Fruit fly (Drosophila melanogaster) whole organism, embryonic: Measurements from ENCODE around the gene CG32713.

Source experiments
- Atf3 ChIP-seq: fragments of 200-800 bp; sonication (Bioruptor generic); optimal IDR thresholded peaks from 3 replicates; lab custom pipeline; 2016; ENCODE audit warnings: missing biosample characterization, missing genetic modification characterization
- CG12942 ChIP-seq: fragments of 200-800 bp; sonication (Bioruptor generic); optimal IDR thresholded peaks from 3 replicates; lab custom pipeline; 2016; ENCODE audit warnings: missing biosample characterization, missing genetic modification characterization
- CG13424 ChIP-seq: fragments of 200-800 bp; sonication (Bioruptor generic); optimal IDR thresholded peaks from 2 replicates; lab custom pipeline; 2019; ENCODE audit warnings: missing biosample characterization, mild to moderate bottlenecking, missing genetic modification characterization, moderate library complexity
- CG13894 ChIP-seq: fragments of 200-800 bp; sonication (Bioruptor generic); optimal IDR thresholded peaks from 3 replicates; lab custom pipeline; 2018; ENCODE audit warnings: missing biosample characterization, mild to moderate bottlenecking, missing genetic modification characterization, moderate library complexity
- CG1529 ChIP-seq: fragments of 200-800 bp; sonication (Bioruptor generic); optimal IDR thresholded peaks from 3 replicates; lab custom pipeline; 2018; ENCODE audit warnings: missing biosample characterization, missing genetic modification characterization
- CG15479 ChIP-seq: fragments of 200-800 bp; sonication (Bioruptor generic); optimal IDR thresholded peaks from 3 replicates; lab custom pipeline; 2019; ENCODE audit warnings: missing biosample characterization, mild to moderate bottlenecking, missing genetic modification characterization, moderate library complexity
- CG15514 ChIP-seq: fragments of 200-800 bp; sonication (Bioruptor generic); optimal IDR thresholded peaks from 3 replicates; lab custom pipeline; 2017; ENCODE audit warnings: missing biosample characterization, missing genetic modification characterization, mild to moderate bottlenecking, moderate library complexity, missing genetic modification reagents
- CG1792 ChIP-seq: fragments of 200-800 bp; sonication (Bioruptor generic); optimal IDR thresholded peaks from 2 replicates; lab custom pipeline; 2016; ENCODE audit warnings: missing biosample characterization, missing genetic modification characterization
- CG18262 ChIP-seq: fragments of 200-800 bp; optimal IDR thresholded peaks from 3 replicates; lab custom pipeline; 2019; ENCODE audit warnings: missing biosample characterization, mild to moderate bottlenecking, missing genetic modification characterization, moderate library complexity
- CG18476 ChIP-seq: fragments of 200-800 bp; sonication (Bioruptor generic); optimal IDR thresholded peaks from 2 replicates; lab custom pipeline; 2016; ENCODE audit warnings: missing biosample characterization, mild to moderate bottlenecking, missing genetic modification characterization
- CG2875 ChIP-seq: fragments of 200-800 bp; sonication (Bioruptor generic); optimal IDR thresholded peaks from 2 replicates; lab custom pipeline; 2017; ENCODE audit warnings: missing biosample characterization, mild to moderate bottlenecking, missing genetic modification characterization, missing genetic modification reagents
- CG3407 ChIP-seq: fragments of 200-800 bp; sonication (Bioruptor generic); optimal IDR thresholded peaks from 2 replicates; lab custom pipeline; 2018; ENCODE audit warnings: missing biosample characterization, mild to moderate bottlenecking, missing genetic modification characterization
- CG3726 ChIP-seq: fragments of 200-800 bp; sonication (Bioruptor generic); IDR thresholded peaks from 3 replicates; pipeline ENCODE4, ENCODE4 v1.3.6; 2022; ENCODE audit warnings: missing biosample characterization, missing genetic modification characterization
- CG4404 ChIP-seq: fragments of 200-800 bp; sonication (Bioruptor generic); IDR thresholded peaks from 2 replicates; pipeline ENCODE4 v1.3.6; 2022; ENCODE audit warnings: missing biosample characterization, missing genetic modification characterization
- CG4617 ChIP-seq: fragments of 200-800 bp; sonication (Bioruptor generic); optimal IDR thresholded peaks from 3 replicates; lab custom pipeline; 2016; ENCODE audit warnings: missing biosample characterization, missing genetic modification characterization, borderline replicate concordance
- CG4730 ChIP-seq: fragments of 200-800 bp; sonication (Bioruptor generic); IDR thresholded peaks from 2 replicates; pipeline ENCODE4 v1.3.6; 2022; ENCODE audit warnings: missing biosample characterization, missing genetic modification characterization
- CG6272 ChIP-seq: fragments of 200-800 bp; sonication (Bioruptor generic); IDR thresholded peaks from 2 replicates; pipeline ENCODE4 v1.3.6; 2022; ENCODE audit warnings: missing biosample characterization, missing genetic modification characterization
- CG7928 ChIP-seq: fragments of 200-800 bp; sonication (Bioruptor generic); optimal IDR thresholded peaks from 2 replicates; lab custom pipeline; 2017; ENCODE audit warnings: missing biosample characterization, mild to moderate bottlenecking, missing genetic modification characterization
- CkIIα-i1 ChIP-seq: fragments of 200-800 bp; sonication (Bioruptor generic); IDR thresholded peaks from 2 replicates; pipeline ENCODE4 v1.3.6; 2022; ENCODE audit warnings: missing biosample characterization, missing genetic modification characterization
- D ChIP-seq, 2 experiments: fragments of 200-800 bp in 1 of 2; fragments of >200 bp in 1 of 2; sonication (Bioruptor generic) in 1 of 2; optimal IDR thresholded peaks; 2 replicates in 1 of 2; 3 replicates in 1 of 2; lab custom pipeline; 2017; ENCODE audit warnings: mild to moderate bottlenecking in 1 of 2, missing biosample characterization in 1 of 2, missing genetic modification characterization in 1 of 2, missing genetic modification reagents in 1 of 2
- Dad ChIP-seq: fragments of 200-800 bp; sonication (Bioruptor generic); optimal IDR thresholded peaks from 3 replicates; lab custom pipeline; 2016; ENCODE audit warnings: missing biosample characterization, missing genetic modification characterization
- Dip2 ChIP-seq: fragments of 200-800 bp; sonication (Bioruptor generic); IDR thresholded peaks from 2 replicates; pipeline ENCODE4 v1.3.6; 2022; ENCODE audit warnings: missing biosample characterization, missing genetic modification characterization
- Fer3 ChIP-seq: fragments of 200-800 bp; sonication (Bioruptor generic); optimal IDR thresholded peaks from 2 replicates; lab custom pipeline; 2018; ENCODE audit warnings: missing biosample characterization, mild to moderate bottlenecking, missing genetic modification characterization, moderate library complexity
- H15 ChIP-seq: fragments of 200-800 bp; sonication (Bioruptor generic); IDR thresholded peaks from 3 replicates; pipeline ENCODE4 v1.3.6; 2022; ENCODE audit warnings: missing biosample characterization, missing genetic modification characterization
- HLH3B ChIP-seq: fragments of 200-800 bp; sonication (Bioruptor generic); IDR thresholded peaks from 2 replicates; pipeline ENCODE4 v1.3.6; 2022; ENCODE audit warnings: missing biosample characterization, missing genetic modification characterization
- HLH4C ChIP-seq: fragments of 200-800 bp; sonication (Bioruptor generic); IDR thresholded peaks from 3 replicates; pipeline ENCODE4 v1.3.6; 2022; ENCODE audit warnings: missing biosample characterization, missing genetic modification characterization; ENCODE audit not compliant: partially characterized antibody
- Hey ChIP-seq: fragments of 200-800 bp; sonication (Bioruptor generic); optimal IDR thresholded peaks from 3 replicates; lab custom pipeline; 2018; ENCODE audit warnings: missing biosample characterization, mild to moderate bottlenecking, missing genetic modification characterization
- HmgD ChIP-seq: fragments of 200-800 bp; sonication (Bioruptor generic); optimal IDR thresholded peaks from 3 replicates; lab custom pipeline; 2016; ENCODE audit warnings: missing biosample characterization, missing genetic modification characterization
- MBD-R2 ChIP-seq: fragments of 200-800 bp; sonication (Bioruptor generic); IDR thresholded peaks from 2 replicates; pipeline ENCODE4 v1.3.6; 2022; ENCODE audit warnings: missing biosample characterization, missing genetic modification characterization
- PHDP ChIP-seq: fragments of 200-800 bp; sonication (Bioruptor generic); optimal IDR thresholded peaks from 3 replicates; lab custom pipeline; 2018; ENCODE audit warnings: missing biosample characterization, mild to moderate bottlenecking, missing genetic modification characterization, moderate library complexity
- Taf1 ChIP-seq: fragments of 200-800 bp; sonication (Bioruptor generic); IDR thresholded peaks from 2 replicates; pipeline ENCODE4 v1.3.6; 2022; ENCODE audit warnings: missing biosample characterization, missing genetic modification characterization
- crol ChIP-seq: fragments of 200-800 bp; sonication (Bioruptor generic); IDR thresholded peaks from 2 replicates; pipeline ENCODE4 v1.3.6; 2022; ENCODE audit warnings: missing biosample characterization, missing genetic modification characterization
- dpn ChIP-seq, 2 experiments: fragments of 200-800 bp; sonication (Bioruptor generic); optimal IDR thresholded peaks; 3 replicates each; lab custom pipeline; 2016; ENCODE audit warnings: missing biosample characterization in 2 of 2, missing genetic modification characterization in 2 of 2
- dysf ChIP-seq: fragments of 200-800 bp; sonication (Bioruptor generic); IDR thresholded peaks from 3 replicates; pipeline ENCODE4 v1.3.6; 2022; ENCODE audit warnings: missing biosample characterization, missing genetic modification characterization
- eve ChIP-seq, 2 experiments: fragments of >200 bp; optimal IDR thresholded peaks; 2 replicates each; lab custom pipeline; 2017; ENCODE audit warnings: missing biosample characterization in 2 of 2, missing genetic modification characterization in 2 of 2
- hbn ChIP-seq: fragments of 200-800 bp; sonication (Bioruptor generic); IDR thresholded peaks from 2 replicates; pipeline ENCODE4 v1.3.6; 2022; ENCODE audit warnings: missing biosample characterization, missing genetic modification characterization; ENCODE audit not compliant: partially characterized antibody
- lbe ChIP-seq: fragments of 200-800 bp; sonication (Bioruptor generic); optimal IDR thresholded peaks from 2 replicates; lab custom pipeline; 2016; ENCODE audit warnings: missing biosample characterization, mild to moderate bottlenecking, missing genetic modification characterization
- maf-S ChIP-seq: fragments of 200-800 bp; sonication (Bioruptor generic); optimal IDR thresholded peaks from 2 replicates; lab custom pipeline; 2016; ENCODE audit warnings: missing biosample characterization, missing genetic modification characterization
- p53 ChIP-seq: fragments of 200-800 bp; sonication (Bioruptor generic); optimal IDR thresholded peaks from 2 replicates; lab custom pipeline; 2016; ENCODE audit warnings: missing biosample characterization, missing genetic modification characterization
- peb ChIP-seq: fragments of 200-800 bp; sonication (Bioruptor generic); IDR thresholded peaks from 2 replicates; pipeline ENCODE4 v1.3.6; 2022; ENCODE audit warnings: missing biosample characterization, missing genetic modification characterization
- pfk ChIP-seq: fragments of 200-800 bp; sonication (Bioruptor generic); optimal IDR thresholded peaks from 2 replicates; lab custom pipeline; 2018; ENCODE audit warnings: missing biosample characterization, mild to moderate bottlenecking, missing genetic modification characterization, moderate library complexity
- phol ChIP-seq: fragments of 200-800 bp; sonication (Bioruptor generic); optimal IDR thresholded peaks from 3 replicates; lab custom pipeline; 2018; ENCODE audit warnings: missing biosample characterization, mild to moderate bottlenecking, missing genetic modification characterization, moderate library complexity
- pita ChIP-seq: fragments of 200-800 bp; sonication (Bioruptor generic); optimal IDR thresholded peaks from 2 replicates; lab custom pipeline; 2017; ENCODE audit warnings: missing biosample characterization, mild to moderate bottlenecking, missing genetic modification characterization
- prd ChIP-seq, 3 experiments: fragments of >200 bp in 2 of 3; fragments of 200-800 bp in 1 of 3; sonication (Bioruptor generic) in 1 of 3; optimal IDR thresholded peaks in 2 of 3; IDR thresholded peaks in 1 of 3; 2 replicates in 2 of 3; 3 replicates in 1 of 3; pipeline versions ENCODE4 v1.3.6 to Lab custom; 2017 to 2022; ENCODE audit warnings: missing biosample characterization in 1 of 3, missing genetic modification characterization in 1 of 3
- psq ChIP-seq: fragments of 200-800 bp; sonication (Bioruptor generic); optimal IDR thresholded peaks from 2 replicates; lab custom pipeline; 2017; ENCODE audit warnings: missing biosample characterization, missing genetic modification characterization
- pzg ChIP-seq: fragments of 200-800 bp; sonication (Bioruptor generic); optimal IDR thresholded peaks from 3 replicates; lab custom pipeline; 2018; ENCODE audit warnings: missing biosample characterization, mild to moderate bottlenecking, missing genetic modification characterization, moderate library complexity
- schlank ChIP-seq: fragments of 200-800 bp; sonication (Bioruptor generic); optimal IDR thresholded peaks from 2 replicates; lab custom pipeline; 2018; ENCODE audit warnings: missing biosample characterization, mild to moderate bottlenecking, missing genetic modification characterization
- sr ChIP-seq: fragments of 200-800 bp; sonication (Bioruptor generic); IDR thresholded peaks from 3 replicates; pipeline ENCODE4 v1.3.6; 2022; ENCODE audit warnings: missing biosample characterization, missing genetic modification characterization
- stwl ChIP-seq: fragments of 200-800 bp; sonication (Bioruptor generic); optimal IDR thresholded peaks from 3 replicates; lab custom pipeline; 2018; ENCODE audit warnings: missing biosample characterization, mild to moderate bottlenecking, missing genetic modification characterization, moderate library complexity
- trem ChIP-seq: fragments of 200-800 bp; optimal IDR thresholded peaks from 3 replicates; lab custom pipeline; 2019; ENCODE audit warnings: missing biosample characterization, mild to moderate bottlenecking, missing genetic modification characterization, moderate library complexity
- unc-4 ChIP-seq: fragments of 200-800 bp; sonication (Bioruptor generic); IDR thresholded peaks from 2 replicates; pipeline ENCODE4 v1.3.6; 2022; ENCODE audit warnings: missing biosample characterization, missing genetic modification characterization; ENCODE audit not compliant: partially characterized antibody

CG32713 gene

dm6 chrX:8461147-8461546 is 3.7 kb upstream of the CG32713 start, which contains the start of gene Es2 (continued):
- TF ChIP-seq peb (GFP tag; lab: Robert Waterston, UW), result no peak
- no peak for TF ChIP-seq CG1529 (GFP tag; lab: Kevin White, UChicago)
- TF ChIP-seq pfk, result no peak
- no peak for TF ChIP-seq CG2875 (GFP tag; lab: Kevin White, UChicago)
- 0 out of 2 replicates have a peak, but pooled peaks have one; percentile 26 for TF ChIP-seq unc-4 (GFP tag; lab: Robert Waterston, UW)
- TF ChIP-seq HLH3B (GFP tag; lab: Robert Waterston, UW), result no peak
- no peak for TF ChIP-seq Taf1 (GFP tag; lab: Robert Waterston, UW)
- no peak for TF ChIP-seq D (optimal IDR thresholded peaks at IDR 0.05; lab: Kevin White, UChicago)
- no peak for TF ChIP-seq D (GFP tag; optimal IDR thresholded peaks at IDR 0.05; lab: Kevin White, UChicago)
- no peak for TF ChIP-seq CG12942
- no peak for TF ChIP-seq H15 (GFP tag; lab: Robert Waterston, UW)
- no peak for TF ChIP-seq pita
- TF ChIP-seq eve (GFP tag; optimal IDR thresholded peaks at IDR 0.05; lab: Kevin White, UChicago), result no peak
- peak; percentile 64 for TF ChIP-seq stwl (tag; lab: Kevin White, UChicago)
- no peak for TF ChIP-seq phol (tag; lab: Kevin White, UChicago)
- TF ChIP-seq schlank (tag; lab: Kevin White, UChicago), result no peak
- no peak for TF ChIP-seq CG1792 (GFP tag; lab: Kevin White, UChicago)
- TF ChIP-seq p53 (GFP tag; lab: Kevin White, UChicago), result no peak
- TF ChIP-seq hbn, result no peak
- TF ChIP-seq HmgD, result no peak
- TF ChIP-seq Atf3 (GFP tag; lab: Kevin White, UChicago), result no peak
- no peak for TF ChIP-seq sr (GFP tag; lab: Robert Waterston, UW)
- TF ChIP-seq Hey (tag; lab: Kevin White, UChicago), result no peak
- TF ChIP-seq Dip2 (GFP tag; lab: Robert Waterston, UW), result no peak
- no peak for TF ChIP-seq CkIIα-i1 (GFP tag; lab: Robert Waterston, UW)
- no peak for TF ChIP-seq dysf
- TF ChIP-seq CG15479, result no peak
- no peak for TF ChIP-seq CG4404 (GFP tag; lab: Robert Waterston, UW)
- no peak for TF ChIP-seq CG6272
- no peak for TF ChIP-seq PHDP (tag; lab: Kevin White, UChicago)
- no peak for TF ChIP-seq CG4730 (GFP tag; lab: Robert Waterston, UW)
- no peak for TF ChIP-seq CG15514 (GFP tag; lab: Kevin White, UChicago)
- TF ChIP-seq Fer3 (tag; lab: Kevin White, UChicago), result no peak
- no peak for TF ChIP-seq CG13424 (tag; lab: Kevin White, UChicago)
- TF ChIP-seq Dad (GFP tag; lab: Kevin White, UChicago), result no peak
- TF ChIP-seq CG18476 (GFP tag; lab: Kevin White, UChicago), result no peak
- TF ChIP-seq CG7928 (GFP tag; lab: Kevin White, UChicago), result no peak
- peak; percentile 31 for TF ChIP-seq pzg (GFP tag; lab: Kevin White, UChicago)
- no peak for TF ChIP-seq CG13894 (tag; lab: Kevin White, UChicago)
- TF ChIP-seq psq (GFP tag; lab: Kevin White, UChicago), result no peak
- no peak for TF ChIP-seq CG18262 (tag; lab: Kevin White, UChicago)
- no peak for TF ChIP-seq CG3407 (GFP tag; lab: Kevin White, UChicago)
- TF ChIP-seq HLH4C (GFP tag; lab: Robert Waterston, UW), result no peak
- no peak for TF ChIP-seq prd (optimal IDR thresholded peaks at IDR 0.05; lab: Kevin White, UChicago)
- TF ChIP-seq prd (GFP tag; IDR thresholded peaks at IDR 0.05; lab: Robert Waterston, UW), result no peak
- peak; percentile 39 for TF ChIP-seq trem (tag; lab: Kevin White, UChicago)
- no peak for TF ChIP-seq lbe
- no peak for TF ChIP-seq crol (GFP tag; lab: Robert Waterston, UW)
- TF ChIP-seq CG4617 (GFP tag; lab: Kevin White, UChicago), result no peak
- no peak for TF ChIP-seq maf-S (GFP tag; lab: Kevin White, UChicago)
- peak; percentile 36; the same call in 1 of the 2 replicates for TF ChIP-seq MBD-R2
- no peak for TF ChIP-seq CG3726 (GFP tag; lab: Robert Waterston, UW)
- no peak for TF ChIP-seq dpn (GFP tag; optimal IDR thresholded peaks at IDR 0.05; lab: Kevin White, UChicago)
